Fruit fly (Drosophila melanogaster): ENCODE results near the gene CG15024.

The CG15024 gene

DNA sequence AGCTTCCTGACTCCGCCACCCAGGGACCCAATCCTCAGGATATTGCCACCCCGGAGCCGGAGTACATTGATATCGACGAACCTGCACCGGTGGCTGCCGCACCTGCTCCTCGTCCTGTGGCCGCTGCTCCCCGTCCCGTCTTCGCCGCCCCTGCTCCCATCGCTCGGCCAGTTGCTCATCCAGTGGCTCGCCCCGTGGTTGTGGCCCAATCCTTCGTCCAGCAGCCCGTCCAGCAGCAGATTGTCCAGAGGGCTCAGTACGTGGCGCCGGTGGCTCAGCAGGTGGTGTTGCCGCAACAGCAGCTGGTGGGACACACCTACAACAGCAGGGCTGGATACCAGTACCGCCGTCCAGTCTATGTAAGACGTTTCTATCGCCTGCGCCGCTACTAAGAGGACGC, 16.4 kb downstream of the CG15024 start:
- TF ChIP-seq tj (GFP tag; optimal IDR thresholded peaks at IDR 0.05): no peak
- TF ChIP-seq CG7045 (GFP tag; optimal IDR thresholded peaks at IDR 0.05): no peak
- TF ChIP-seq Mnt (GFP tag; optimal IDR thresholded peaks at IDR 0.05): no peak
- no peak for TF ChIP-seq ovo (GFP tag; optimal IDR thresholded peaks at IDR 0.05)
- TF ChIP-seq CG14711 (tag; optimal IDR thresholded peaks at IDR 0.05): no peak
- TF ChIP-seq CG1620 (GFP tag; optimal IDR thresholded peaks at IDR 0.05): no peak
- no peak for TF ChIP-seq bab1 (GFP tag; optimal IDR thresholded peaks at IDR 0.05)
- no peak for TF ChIP-seq CG11617 (GFP tag; optimal IDR thresholded peaks at IDR 0.05)
- TF ChIP-seq Hr96 (GFP tag; optimal IDR thresholded peaks at IDR 0.05): no peak
- TF ChIP-seq Clk (GFP tag; optimal IDR thresholded peaks at IDR 0.05): no peak
- TF ChIP-seq toe (GFP tag; optimal IDR thresholded peaks at IDR 0.05): no peak
- no peak for TF ChIP-seq CG5204 (GFP tag; optimal IDR thresholded peaks at IDR 0.05)
- TF ChIP-seq CG33017 (tag; optimal IDR thresholded peaks at IDR 0.05): no peak
- TF ChIP-seq kay (GFP tag; ENCODE audit: borderline replicate concordance): no peak
- TF ChIP-seq CG12768 (GFP tag; optimal IDR thresholded peaks at IDR 0.05): no peak
- no peak for TF ChIP-seq CG7101 (tag; optimal IDR thresholded peaks at IDR 0.05)
- TF ChIP-seq Crg-1 (GFP tag; optimal IDR thresholded peaks at IDR 0.05): no peak
- no peak for TF ChIP-seq cnc (optimal IDR thresholded peaks at IDR 0.05)
- no peak for TF ChIP-seq pad (GFP tag; optimal IDR thresholded peaks at IDR 0.05)

DNA sequence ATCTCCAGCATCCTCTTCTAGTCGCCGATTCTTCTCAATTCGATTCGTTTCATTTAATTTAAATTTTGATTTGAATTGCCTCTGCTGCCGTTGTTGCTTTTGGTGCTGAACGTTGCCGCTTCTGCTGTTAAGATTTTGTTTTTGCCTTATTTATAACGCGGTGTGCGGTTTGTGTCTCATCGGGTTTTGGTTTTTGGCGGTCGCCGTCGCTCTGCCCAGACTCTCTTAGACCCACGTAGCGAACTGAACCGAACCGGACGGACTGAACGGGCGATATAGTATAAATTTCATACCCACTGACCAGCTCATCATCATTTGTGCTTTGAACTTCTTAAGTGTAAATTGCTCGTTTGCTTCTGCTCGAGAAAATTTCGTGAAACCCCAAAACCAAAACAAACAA, 17.4 kb downstream of the CG15024 start, which contains the start of gene CG12607:
TSS of gene CG12607 (plus strand) at position 301 of the 400 bp plus-strand sequence.
- no peak for TF ChIP-seq bab1 (GFP tag; optimal IDR thresholded peaks at IDR 0.05)
- no peak for TF ChIP-seq CG5204 (GFP tag; optimal IDR thresholded peaks at IDR 0.05)
- TF ChIP-seq cic (GFP tag; optimal IDR thresholded peaks at IDR 0.05): no peak
- TF ChIP-seq Crg-1 (GFP tag; optimal IDR thresholded peaks at IDR 0.05): no peak
- no peak for TF ChIP-seq Mnt (GFP tag; optimal IDR thresholded peaks at IDR 0.05)
- no peak for TF ChIP-seq tj (GFP tag; optimal IDR thresholded peaks at IDR 0.05)
- TF ChIP-seq CG11617 (GFP tag; optimal IDR thresholded peaks at IDR 0.05): no peak
- no peak for TF ChIP-seq kay (GFP tag; ENCODE audit: borderline replicate concordance)
- TF ChIP-seq toe (GFP tag; optimal IDR thresholded peaks at IDR 0.05): no peak
- TF ChIP-seq CG12768 (GFP tag; optimal IDR thresholded peaks at IDR 0.05): no peak
- no peak for TF ChIP-seq CG1620 (GFP tag; optimal IDR thresholded peaks at IDR 0.05)

DNA sequence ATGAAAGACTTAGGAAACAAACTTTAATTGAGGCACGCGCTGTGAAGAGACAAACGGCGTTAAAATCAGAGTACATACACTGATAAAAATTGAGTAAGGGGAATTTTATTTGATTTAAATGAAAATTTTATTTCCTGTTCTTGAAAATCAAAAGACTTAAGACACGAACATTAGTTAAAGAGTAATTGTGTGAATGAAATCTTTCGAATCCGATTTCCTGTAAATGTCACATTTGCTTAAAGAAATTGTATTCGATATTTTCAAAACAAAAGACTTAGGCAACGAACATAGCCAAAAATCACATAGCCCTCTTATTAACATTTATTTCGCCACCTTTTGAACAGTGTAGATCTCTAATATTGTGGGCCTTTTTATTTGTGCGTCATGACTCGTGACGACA, 17.8 kb downstream of the CG15024 start:
- peak; percentile 27 for TF ChIP-seq kay (GFP tag; ENCODE audit: borderline replicate concordance)
- no peak for TF ChIP-seq tj (GFP tag; optimal IDR thresholded peaks at IDR 0.05)

DNA sequence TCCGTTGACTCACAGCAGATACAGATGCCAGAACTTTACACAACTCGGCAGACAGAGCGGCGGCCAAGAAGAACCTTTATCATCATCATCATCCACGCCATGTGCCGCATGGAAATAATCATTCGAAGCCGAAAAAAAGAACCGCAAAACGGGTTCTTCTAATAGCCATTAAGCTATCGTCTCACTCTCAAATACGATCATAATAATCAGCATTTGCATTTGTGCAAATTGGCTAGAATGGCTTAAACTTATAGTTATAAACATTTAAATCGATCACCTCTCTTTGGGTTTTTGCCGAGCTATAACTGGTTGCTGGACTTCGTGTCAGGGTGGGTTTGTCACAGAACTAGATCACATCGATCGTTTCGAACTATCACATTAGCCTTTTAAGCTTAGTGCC, 21.5 kb downstream of the CG15024 start:
- TF ChIP-seq CG11617 (GFP tag; optimal IDR thresholded peaks at IDR 0.05) (no peak), Clk (GFP tag; optimal IDR thresholded peaks at IDR 0.05) (no peak), CG12768 (GFP tag; optimal IDR thresholded peaks at IDR 0.05) (no peak), pad (GFP tag; optimal IDR thresholded peaks at IDR 0.05) (no peak), bab1 (GFP tag; optimal IDR thresholded peaks at IDR 0.05) (no peak), Mnt (GFP tag; optimal IDR thresholded peaks at IDR 0.05) (no peak), kay (GFP tag; ENCODE audit: borderline replicate concordance) (no peak), CG14711 (tag; optimal IDR thresholded peaks at IDR 0.05) (no peak), tj (GFP tag; optimal IDR thresholded peaks at IDR 0.05) (no peak), CG33017 (tag; optimal IDR thresholded peaks at IDR 0.05) (no peak), Hr96 (GFP tag; optimal IDR thresholded peaks at IDR 0.05) (no peak), CG7045 (GFP tag; optimal IDR thresholded peaks at IDR 0.05) (no peak), CG1620 (GFP tag; optimal IDR thresholded peaks at IDR 0.05) (no peak), cic (GFP tag; optimal IDR thresholded peaks at IDR 0.05) (no peak), ovo (GFP tag; optimal IDR thresholded peaks at IDR 0.05) (no peak), CG7101 (tag; optimal IDR thresholded peaks at IDR 0.05) (no peak), cnc (optimal IDR thresholded peaks at IDR 0.05) (no peak), CG5204 (GFP tag; optimal IDR thresholded peaks at IDR 0.05) (no peak)

DNA sequence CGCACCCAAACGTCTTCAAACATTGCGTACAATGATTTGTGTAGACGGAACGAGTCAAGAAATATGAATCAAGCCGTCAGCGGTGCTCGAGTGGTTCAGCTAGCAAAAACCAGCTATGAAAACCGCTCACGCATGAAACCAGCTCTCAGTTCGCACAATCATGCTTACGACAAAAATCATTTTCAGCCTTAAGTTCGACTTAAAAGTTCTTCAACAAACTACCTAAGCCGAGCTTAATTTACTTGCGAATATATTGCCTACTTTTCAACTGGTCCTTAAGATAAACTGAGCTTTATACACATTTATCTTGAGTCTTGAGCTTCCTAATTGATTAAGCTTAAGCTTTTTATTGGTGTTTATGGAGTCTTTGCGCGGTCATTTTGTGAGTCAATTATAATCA, 23.5 kb downstream of the CG15024 start:
- no peak for TF ChIP-seq CG5204 (GFP tag; optimal IDR thresholded peaks at IDR 0.05)
- no peak for TF ChIP-seq Mnt (GFP tag; optimal IDR thresholded peaks at IDR 0.05)
- TF ChIP-seq pad (GFP tag; optimal IDR thresholded peaks at IDR 0.05): no peak
- TF ChIP-seq CG7045 (GFP tag; optimal IDR thresholded peaks at IDR 0.05): no peak
- no peak for TF ChIP-seq cic (GFP tag; optimal IDR thresholded peaks at IDR 0.05)
- TF ChIP-seq ovo (GFP tag; optimal IDR thresholded peaks at IDR 0.05): no peak
- no peak for TF ChIP-seq cnc (optimal IDR thresholded peaks at IDR 0.05)
- no peak for TF ChIP-seq toe (GFP tag; optimal IDR thresholded peaks at IDR 0.05)
- TF ChIP-seq CG7101 (tag; optimal IDR thresholded peaks at IDR 0.05): no peak
- no peak for TF ChIP-seq Clk (GFP tag; optimal IDR thresholded peaks at IDR 0.05)
- TF ChIP-seq Hr96 (GFP tag; optimal IDR thresholded peaks at IDR 0.05): no peak
- no peak for TF ChIP-seq bab1 (GFP tag; optimal IDR thresholded peaks at IDR 0.05)
- TF ChIP-seq CG14711 (tag; optimal IDR thresholded peaks at IDR 0.05): no peak
- TF ChIP-seq tj (GFP tag; optimal IDR thresholded peaks at IDR 0.05): no peak
- no peak for TF ChIP-seq CG11617 (GFP tag; optimal IDR thresholded peaks at IDR 0.05)
- TF ChIP-seq CG12768 (GFP tag; optimal IDR thresholded peaks at IDR 0.05): no peak
- TF ChIP-seq kay (GFP tag; ENCODE audit: borderline replicate concordance): no peak
- TF ChIP-seq Crg-1 (GFP tag; optimal IDR thresholded peaks at IDR 0.05): no peak

DNA sequence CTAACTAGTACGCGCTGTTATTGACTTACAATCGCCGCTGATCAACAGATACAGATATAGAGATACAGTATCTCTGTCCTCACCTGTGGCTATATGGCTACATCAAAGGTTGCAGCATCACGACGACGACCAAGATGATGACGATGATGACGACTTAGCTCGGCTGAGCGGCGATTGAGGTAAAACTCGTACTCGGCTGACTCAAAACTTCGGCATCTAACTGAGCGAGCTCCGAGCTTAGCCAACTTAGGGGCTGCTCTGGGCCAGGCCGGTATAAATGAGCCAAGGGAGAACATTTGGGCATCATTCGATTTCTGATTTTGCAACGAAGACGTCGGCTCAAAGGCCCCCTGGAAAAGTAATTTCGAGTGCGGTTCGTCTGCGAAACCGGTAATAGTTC, 27.2 kb downstream of the CG15024 start, which contains the start of gene CG15021:
TSS of gene CG15021 (plus strand) at position 301 of the 400 bp plus-strand sequence.
- TF ChIP-seq Hr96 (GFP tag; optimal IDR thresholded peaks at IDR 0.05) (no peak), CG11617 (GFP tag; optimal IDR thresholded peaks at IDR 0.05) (no peak), bab1 (GFP tag; optimal IDR thresholded peaks at IDR 0.05) (no peak), CG7045 (GFP tag; optimal IDR thresholded peaks at IDR 0.05) (no peak), kay (GFP tag; ENCODE audit: borderline replicate concordance) (no peak), Crg-1 (GFP tag; optimal IDR thresholded peaks at IDR 0.05) (no peak), ovo (GFP tag; optimal IDR thresholded peaks at IDR 0.05) (no peak), cic (GFP tag; optimal IDR thresholded peaks at IDR 0.05) (no peak), CG12768 (GFP tag; optimal IDR thresholded peaks at IDR 0.05) (no peak)
